Fruit fly (Drosophila melanogaster): ENCODE data around the gene CG11619.

CG11619 gene

DNA sequence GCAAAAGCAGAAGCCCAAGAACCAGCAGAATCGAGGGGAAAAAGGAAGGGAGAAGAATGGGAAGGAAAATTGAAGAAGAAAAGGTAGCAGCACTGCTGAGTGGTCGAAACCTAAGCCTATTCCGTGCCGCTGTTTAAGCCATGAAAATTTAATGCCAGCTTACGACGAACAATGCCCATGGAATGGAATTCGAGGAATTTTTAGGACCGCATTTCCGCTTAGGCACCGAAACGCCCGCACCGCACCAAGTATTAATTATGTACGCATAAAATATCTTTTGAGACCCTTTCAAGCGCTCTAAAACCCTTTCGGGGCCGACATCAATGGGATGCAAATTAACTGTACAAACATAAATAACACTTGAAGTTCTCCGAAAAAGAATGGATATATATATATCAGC, 48.0 kb upstream of the CG11619 start (continued):
- no peak for TF ChIP-seq hkb (optimal IDR thresholded peaks at IDR 0.05)
- no peak for TF ChIP-seq hkb (GFP tag; IDR thresholded peaks at IDR 0.05)
- peak; percentile 91 for TF ChIP-seq Kr (GFP tag; optimal IDR thresholded peaks at IDR 0.05)
- no peak for TF ChIP-seq CG11093 (GFP tag; IDR thresholded peaks at IDR 0.05)
- TF ChIP-seq rib (GFP tag; IDR thresholded peaks at IDR 0.05): no peak
- no peak for TF ChIP-seq CG33557 (GFP tag; optimal IDR thresholded peaks at IDR 0.05)
- peak; percentile 39 for TF ChIP-seq abd-A (tag; optimal IDR thresholded peaks at IDR 0.05)
- no peak for TF ChIP-seq YL-1 (GFP tag; optimal IDR thresholded peaks at IDR 0.05)
- peak; percentile 33 for TF ChIP-seq gcm (GFP tag; optimal IDR thresholded peaks at IDR 0.05)
- no peak for TF ChIP-seq Tbp (GFP tag; optimal IDR thresholded peaks at IDR 0.05)
- no peak for TF ChIP-seq CG17612 (GFP tag; IDR thresholded peaks at IDR 0.05)
- TF ChIP-seq ems (GFP tag; optimal IDR thresholded peaks at IDR 0.05): no peak
- TF ChIP-seq cad (GFP tag; optimal IDR thresholded peaks at IDR 0.05): peak; percentile 50
- TF ChIP-seq oc (tag; optimal IDR thresholded peaks at IDR 0.05): peak; percentile 89

DNA sequence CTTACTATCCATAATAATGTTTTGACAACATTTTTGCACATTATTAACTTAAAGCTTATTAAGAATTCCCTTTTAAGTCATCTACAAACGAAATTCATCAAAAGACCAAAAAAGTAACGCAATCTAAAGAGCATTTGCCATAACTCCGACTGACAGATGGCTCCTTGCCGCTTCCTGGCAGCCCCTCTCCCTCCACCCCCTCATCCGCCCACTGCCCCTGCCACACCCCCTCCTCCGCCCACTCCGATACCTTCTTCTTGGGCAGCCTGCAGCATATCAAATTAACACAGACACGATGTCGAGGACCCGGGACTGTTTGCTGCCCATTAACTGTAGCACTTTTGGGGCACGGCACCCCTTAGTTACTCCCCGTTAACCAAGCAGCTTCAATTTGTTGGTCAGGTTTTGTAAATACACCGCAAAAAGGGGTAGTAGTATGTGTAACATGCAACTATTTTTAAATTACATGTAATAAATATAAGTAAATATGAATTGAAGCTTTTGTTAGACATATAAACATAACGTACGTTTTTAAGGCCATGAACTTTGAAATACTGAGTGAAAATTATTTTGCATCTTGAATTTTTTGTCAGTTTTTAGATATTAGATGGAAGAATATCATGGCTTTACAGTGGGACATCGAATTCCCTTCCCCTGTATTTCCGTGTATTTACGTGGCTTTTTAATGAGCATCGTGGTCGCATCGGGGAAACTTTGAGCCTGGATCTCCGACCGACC, 47.2 kb upstream of the CG11619 start:
- TF ChIP-seq CG10654 (GFP tag; optimal IDR thresholded peaks at IDR 0.05) (no peak), Fer1 (GFP tag; optimal IDR thresholded peaks at IDR 0.05) (peak; percentile 6), Med (GFP tag) (no peak), lola (GFP tag; optimal IDR thresholded peaks at IDR 0.05) (peak in 1 of 3 experiments; percentile 15), CG11456 (GFP tag; IDR thresholded peaks at IDR 0.05) (no peak), CG7839 (tag; optimal IDR thresholded peaks at IDR 0.05) (peak; percentile 19), nom (GFP tag; optimal IDR thresholded peaks at IDR 0.05) (peak; percentile 22), Hmr (GFP tag; optimal IDR thresholded peaks at IDR 0.05) (no peak), dmrt11E (tag; optimal IDR thresholded peaks at IDR 0.05) (peak; percentile 27), CG17361 (GFP tag; IDR thresholded peaks at IDR 0.05) (peak; percentile 29; the same call in 1 of the 3 replicates), PHDP (tag; optimal IDR thresholded peaks at IDR 0.05) (peak; percentile 7), fd102C (GFP tag; optimal IDR thresholded peaks at IDR 0.05) (no peak), CG10979 (tag; optimal IDR thresholded peaks at IDR 0.05) (peak; percentile 25), lbe (GFP tag; optimal IDR thresholded peaks at IDR 0.05) (peak; percentile 21), Xrp1 (GFP tag; IDR thresholded peaks at IDR 0.05) (peak; percentile 41; the same call in 1 of the 2 replicates), CG11504 (tag; optimal IDR thresholded peaks at IDR 0.05) (peak; percentile 14), CG18262 (tag; optimal IDR thresholded peaks at IDR 0.05) (peak; percentile 25), CG17328 (GFP tag; IDR thresholded peaks at IDR 0.05) (0 out of 2 replicates have a peak, but pooled peaks have one; percentile 15), row (GFP tag; IDR thresholded peaks at IDR 0.05) (peak; percentile 30; the same call in 1 of the 3 replicates), tx (GFP tag; optimal IDR thresholded peaks at IDR 0.05) (no peak), CG2712 (tag; optimal IDR thresholded peaks at IDR 0.05) (peak; percentile 18), CG5953 (GFP tag; IDR thresholded peaks at IDR 0.05) (no peak), bsh (GFP tag; optimal IDR thresholded peaks at IDR 0.05) (peak in 1 of 2 experiments; percentile 38), gem (tag; optimal IDR thresholded peaks at IDR 0.05) (peak; percentile 53), Oli (tag; optimal IDR thresholded peaks at IDR 0.05) (peak; percentile 15), Blimp-1 (GFP tag; optimal IDR thresholded peaks at IDR 0.05) (peak; percentile 12), crol (GFP tag; IDR thresholded peaks at IDR 0.05) (peak; percentile 79), zf30C (GFP tag; optimal IDR thresholded peaks at IDR 0.05) (peak; percentile 14), grau (tag; optimal IDR thresholded peaks at IDR 0.05) (peak; percentile 20), Hr51 (GFP tag; optimal IDR thresholded peaks at IDR 0.05) (peak in 1 of 2 experiments; percentile 22), phol (tag; optimal IDR thresholded peaks at IDR 0.05) (peak; percentile 17), ttk (GFP tag; IDR thresholded peaks at IDR 0.05) (no peak)
